Fruit fly (Drosophila melanogaster) whole organism, embryonic: Measurements from ENCODE around the gene Nprl3.

Experiments used
- Awh ChIP-seq: fragments of 200-800 bp; sonication (Bioruptor generic); IDR thresholded peaks from 2 replicates; pipeline ENCODE4, ENCODE4 v1.3.6; 2022; ENCODE audit warnings: missing biosample characterization, missing genetic modification characterization
- BtbVII ChIP-seq: fragments of 200-800 bp; sonication (Bioruptor generic); optimal IDR thresholded peaks from 3 replicates; lab custom pipeline; 2017; ENCODE audit warnings: missing biosample characterization, mild to moderate bottlenecking, missing genetic modification characterization
- Bteb2 ChIP-seq: fragments of 200-800 bp; sonication (Bioruptor generic); optimal IDR thresholded peaks from 2 replicates; lab custom pipeline; 2016; ENCODE audit warnings: missing biosample characterization, missing genetic modification characterization
- CG10654 ChIP-seq: fragments of 200-800 bp; sonication (Bioruptor generic); optimal IDR thresholded peaks from 2 replicates; lab custom pipeline; 2016; ENCODE audit warnings: missing biosample characterization, missing genetic modification characterization
- CG11695 ChIP-seq: fragments of 200-800 bp; sonication (Bioruptor generic); IDR thresholded peaks from 3 replicates; pipeline ENCODE4 v1.3.6; 2022; ENCODE audit warnings: missing biosample characterization, missing genetic modification characterization
- CG12071 ChIP-seq: fragments of 200-800 bp; sonication (Bioruptor generic); optimal IDR thresholded peaks from 3 replicates; lab custom pipeline; 2018; ENCODE audit warnings: missing biosample characterization, mild to moderate bottlenecking, missing genetic modification characterization
- CG12769 ChIP-seq: fragments of 200-800 bp; sonication (Bioruptor generic); optimal IDR thresholded peaks from 2 replicates; lab custom pipeline; 2019; ENCODE audit warnings: missing biosample characterization, mild to moderate bottlenecking, missing genetic modification characterization, moderate library complexity
- CG14667 ChIP-seq: fragments of 200-800 bp; sonication (Bioruptor generic); IDR thresholded peaks from 2 replicates; pipeline ENCODE4 v1.3.6; 2022; ENCODE audit warnings: missing biosample characterization, missing genetic modification characterization
- CG17385 ChIP-seq: fragments of 200-800 bp; sonication (Bioruptor generic); optimal IDR thresholded peaks from 3 replicates; lab custom pipeline; 2018; ENCODE audit warnings: missing biosample characterization, mild to moderate bottlenecking, missing genetic modification characterization
- CG18476 ChIP-seq: fragments of 200-800 bp; sonication (Bioruptor generic); optimal IDR thresholded peaks from 2 replicates; lab custom pipeline; 2016; ENCODE audit warnings: missing biosample characterization, mild to moderate bottlenecking, missing genetic modification characterization
- CG18764 ChIP-seq: fragments of 200-800 bp; sonication (Bioruptor generic); optimal IDR thresholded peaks from 3 replicates; lab custom pipeline; 2016; ENCODE audit warnings: missing biosample characterization, missing genetic modification characterization
- CG33557 ChIP-seq: fragments of 200-800 bp; sonication (Bioruptor generic); optimal IDR thresholded peaks from 2 replicates; lab custom pipeline; 2019; ENCODE audit warnings: missing biosample characterization, mild to moderate bottlenecking, missing genetic modification characterization, moderate library complexity
- CG3995 ChIP-seq: fragments of 200-800 bp; sonication (Bioruptor generic); optimal IDR thresholded peaks from 3 replicates; lab custom pipeline; 2016; ENCODE audit warnings: missing biosample characterization, missing genetic modification characterization
- CG42726 ChIP-seq: fragments of 200-800 bp; sonication (Bioruptor generic); IDR thresholded peaks from 2 replicates; pipeline ENCODE4 v1.3.6; 2022; ENCODE audit warnings: missing biosample characterization, missing genetic modification characterization; ENCODE audit not compliant: partially characterized antibody
- CG4328 ChIP-seq: fragments of 200-800 bp; sonication (Bioruptor generic); optimal IDR thresholded peaks from 3 replicates; lab custom pipeline; 2017; ENCODE audit warnings: missing biosample characterization, missing genetic modification reagents, missing genetic modification characterization
- CG6654 ChIP-seq: fragments of 200-800 bp; sonication (Bioruptor generic); optimal IDR thresholded peaks from 2 replicates; lab custom pipeline; 2017; ENCODE audit warnings: missing biosample characterization, mild to moderate bottlenecking, missing genetic modification characterization
- CG8478 ChIP-seq: fragments of >200 bp; optimal IDR thresholded peaks from 2 replicates; lab custom pipeline; 2018
- CG9215 ChIP-seq: fragments of 200-800 bp; sonication (Bioruptor generic); IDR thresholded peaks from 2 replicates; pipeline ENCODE4 v1.3.6; 2022; ENCODE audit warnings: missing biosample characterization, missing genetic modification characterization
- ERR ChIP-seq: fragments of 200-800 bp; sonication (Bioruptor generic); optimal IDR thresholded peaks from 2 replicates; lab custom pipeline; 2016; ENCODE audit warnings: missing biosample characterization, missing genetic modification characterization
- Fer3 ChIP-seq: fragments of 200-800 bp; sonication (Bioruptor generic); optimal IDR thresholded peaks from 2 replicates; lab custom pipeline; 2018; ENCODE audit warnings: missing biosample characterization, mild to moderate bottlenecking, missing genetic modification characterization, moderate library complexity
- HLHmδ ChIP-seq: fragments of 200-800 bp; sonication (Bioruptor generic); optimal IDR thresholded peaks from 2 replicates; lab custom pipeline; 2018; ENCODE audit warnings: missing biosample characterization, mild to moderate bottlenecking, missing genetic modification characterization, moderate library complexity
- Hr51 ChIP-seq, 2 experiments: fragments of 200-800 bp; sonication (Bioruptor generic); optimal IDR thresholded peaks; 2 replicates in 1 of 2; 3 replicates in 1 of 2; lab custom pipeline; 2016 to 2018; ENCODE audit warnings: missing biosample characterization in 2 of 2, missing genetic modification characterization in 2 of 2, mild to moderate bottlenecking in 1 of 2, moderate library complexity in 1 of 2
- Jarid2 ChIP-seq: fragments of 200-800 bp; sonication (Bioruptor generic); optimal IDR thresholded peaks from 3 replicates; lab custom pipeline; 2017; ENCODE audit warnings: mild to moderate bottlenecking, missing biosample characterization, missing genetic modification reagents, missing genetic modification characterization
- NC2α ChIP-seq: fragments of 200-800 bp; sonication (Bioruptor generic); optimal IDR thresholded peaks from 2 replicates; lab custom pipeline; 2016; ENCODE audit warnings: missing biosample characterization, missing genetic modification characterization
- NC2β ChIP-seq: fragments of 200-800 bp; sonication (Bioruptor generic); optimal IDR thresholded peaks from 2 replicates; lab custom pipeline; 2016; ENCODE audit warnings: missing biosample characterization, missing genetic modification characterization
- Neu2 ChIP-seq: fragments of 200-800 bp; sonication (Bioruptor generic); optimal IDR thresholded peaks from 3 replicates; lab custom pipeline; 2016; ENCODE audit warnings: missing biosample characterization, missing genetic modification characterization, borderline replicate concordance
- Sox102F ChIP-seq: fragments of 200-800 bp; sonication (Bioruptor generic); optimal IDR thresholded peaks from 2 replicates; lab custom pipeline; 2018; ENCODE audit warnings: missing biosample characterization, mild to moderate bottlenecking, missing genetic modification characterization, moderate library complexity
- ash1 ChIP-seq: fragments of 200-800 bp; sonication (Bioruptor generic); optimal IDR thresholded peaks from 2 replicates; lab custom pipeline; 2018; ENCODE audit warnings: missing biosample characterization, mild to moderate bottlenecking, missing genetic modification characterization
- chif ChIP-seq, 2 experiments: fragments of 200-800 bp; sonication (Bioruptor generic); optimal IDR thresholded peaks; 3 replicates each; lab custom pipeline; 2016; ENCODE audit warnings: missing biosample characterization in 2 of 2, missing genetic modification characterization in 2 of 2
- crp ChIP-seq, 2 experiments: fragments of 200-800 bp; sonication (Bioruptor generic); optimal IDR thresholded peaks; 2 replicates in 1 of 2; 3 replicates in 1 of 2; lab custom pipeline; 2017; ENCODE audit warnings: missing biosample characterization in 2 of 2, missing genetic modification characterization in 2 of 2, mild to moderate bottlenecking in 1 of 2, moderate library complexity in 1 of 2
- exex ChIP-seq: fragments of 200-800 bp; sonication (Bioruptor generic); optimal IDR thresholded peaks from 4 replicates; lab custom pipeline; 2018; ENCODE audit warnings: missing biosample characterization, mild to moderate bottlenecking, missing genetic modification characterization, moderate library complexity
- her ChIP-seq: fragments of 200-800 bp; sonication (Bioruptor generic); optimal IDR thresholded peaks from 2 replicates; lab custom pipeline; 2016; ENCODE audit warnings: missing biosample characterization, missing genetic modification characterization
- jumu ChIP-seq: fragments of 200-800 bp; sonication (Bioruptor generic); optimal IDR thresholded peaks from 3 replicates; lab custom pipeline; 2016; ENCODE audit warnings: missing biosample characterization, missing genetic modification characterization
- luna ChIP-seq: fragments of 200-800 bp; sonication (Bioruptor generic); optimal IDR thresholded peaks from 2 replicates; lab custom pipeline; 2016; ENCODE audit warnings: missing biosample characterization, missing genetic modification characterization
- maf-S ChIP-seq: fragments of 200-800 bp; sonication (Bioruptor generic); optimal IDR thresholded peaks from 2 replicates; lab custom pipeline; 2016; ENCODE audit warnings: missing biosample characterization, missing genetic modification characterization
- mam ChIP-seq: fragments of 200-800 bp; sonication (Bioruptor generic); optimal IDR thresholded peaks from 3 replicates; lab custom pipeline; 2016; ENCODE audit warnings: missing biosample characterization, missing genetic modification characterization
- nmo ChIP-seq: fragments of 200-800 bp; sonication (Bioruptor generic); optimal IDR thresholded peaks from 2 replicates; lab custom pipeline; 2018; ENCODE audit warnings: missing biosample characterization, mild to moderate bottlenecking, missing genetic modification characterization, moderate library complexity
- pros ChIP-seq: fragments of 200-800 bp; sonication (Bioruptor generic); optimal IDR thresholded peaks from 3 replicates; lab custom pipeline; 2019; ENCODE audit warnings: missing biosample characterization, mild to moderate bottlenecking, missing genetic modification characterization, moderate library complexity
- schlank ChIP-seq: fragments of 200-800 bp; sonication (Bioruptor generic); optimal IDR thresholded peaks from 2 replicates; lab custom pipeline; 2018; ENCODE audit warnings: missing biosample characterization, mild to moderate bottlenecking, missing genetic modification characterization
- slp2 ChIP-seq: fragments of 200-800 bp; sonication (Bioruptor generic); optimal IDR thresholded peaks from 2 replicates; lab custom pipeline; 2016; ENCODE audit warnings: missing biosample characterization, missing genetic modification characterization

Nprl3 gene

dm6 chr3L:14001658-14002523, at the start of gene Nprl3, which contains the start of gene upSET (continued):
- TF ChIP-seq slp2 (GFP tag; lab: Kevin White, UChicago) (no peak), CG6654 (GFP tag; lab: Kevin White, UChicago) (no peak), Neu2 (GFP tag; lab: Kevin White, UChicago) (no peak), Awh (no peak), CG4328 (GFP tag; lab: Kevin White, UChicago) (no peak), HLHmδ (no peak), nmo (GFP tag; lab: Kevin White, UChicago) (peak; percentile 51), pros (GFP tag; lab: Kevin White, UChicago) (no peak), CG33557 (GFP tag; lab: Kevin White, UChicago) (no peak), CG17385 (no peak), CG18476 (GFP tag; lab: Kevin White, UChicago) (no peak), NC2α (no peak), CG3995 (GFP tag; lab: Kevin White, UChicago) (no peak), Hr51 (GFP tag; optimal IDR thresholded peaks at IDR 0.05; lab: Kevin White, UChicago) (peak in 1 of 2 experiments; percentile 25), CG11695 (GFP tag; lab: Robert Waterston, UW) (no peak), Fer3 (tag; lab: Kevin White, UChicago) (no peak), schlank (no peak), Sox102F (GFP tag; lab: Kevin White, UChicago) (no peak), NC2β (peak; percentile 14), CG42726 (GFP tag; lab: Robert Waterston, UW) (peak; percentile 89), CG18764 (GFP tag; lab: Kevin White, UChicago) (no peak), CG9215 (no peak), CG14667 (GFP tag; lab: Robert Waterston, UW) (no peak), exex (tag; lab: Kevin White, UChicago) (no peak), BtbVII (GFP tag; lab: Kevin White, UChicago) (no peak), CG8478 (lab: Kevin White, UChicago) (peak; percentile 70), crp (GFP tag; optimal IDR thresholded peaks at IDR 0.05; lab: Kevin White, UChicago) (peak in 1 of 2 experiments; percentile 26), maf-S (GFP tag; lab: Kevin White, UChicago) (no peak), CG10654 (GFP tag; lab: Kevin White, UChicago) (no peak), jumu (GFP tag; lab: Kevin White, UChicago) (no peak), chif (GFP tag; optimal IDR thresholded peaks at IDR 0.05; lab: Kevin White, UChicago) (no peak), Bteb2 (GFP tag; lab: Kevin White, UChicago) (no peak), her (GFP tag; lab: Kevin White, UChicago) (no peak), mam (GFP tag; lab: Kevin White, UChicago) (no peak), Jarid2 (GFP tag; lab: Kevin White, UChicago) (peak; percentile 33), ash1 (GFP tag; lab: Kevin White, UChicago) (no peak), CG12769 (tag; lab: Kevin White, UChicago) (no peak), CG12071 (GFP tag; lab: Kevin White, UChicago) (no peak), luna (GFP tag; lab: Kevin White, UChicago) (no peak), ERR (no peak)
- TF ChIP-seq, all 482 proteins: peak for 122
